Worm (Caenorhabditis elegans) whole organism, L3 larva: ENCODE results near the gene frpr-18.

Source experiments
- ZK546.5 ChIP-seq: sonication (generic microtip); optimal IDR thresholded peaks from 2 replicates; lab custom pipeline; 2017; ENCODE audit warnings: missing biosample characterization, missing genetic modification characterization
- ceh-82 ChIP-seq: fragments of 150-350 bp; optimal IDR thresholded peaks from 2 replicates; lab custom pipeline; 2014; ENCODE audit warnings: missing biosample characterization, missing genetic modification characterization
- daf-12 ChIP-seq: fragments of 150-350 bp; optimal IDR thresholded peaks from 2 replicates; lab custom pipeline; 2014; ENCODE audit warnings: missing biosample characterization, missing genetic modification reagents, missing genetic modification characterization
- egl-27 ChIP-seq: sonication (generic microtip); optimal IDR thresholded peaks from 4 replicates; lab custom pipeline; 2017; ENCODE audit warnings: missing biosample characterization, missing genetic modification reagents, missing genetic modification characterization
- elt-1 ChIP-seq: fragments of 150-350 bp; optimal IDR thresholded peaks from 2 replicates; lab custom pipeline; 2014; ENCODE audit warnings: missing biosample characterization, missing genetic modification characterization
- jun-1 ChIP-seq: fragments of 150-350 bp; optimal IDR thresholded peaks from 2 replicates; lab custom pipeline; 2014; ENCODE audit warnings: missing biosample characterization, missing genetic modification reagents, missing genetic modification characterization
- mdl-1 ChIP-seq: fragments of 150-350 bp; optimal IDR thresholded peaks from 2 replicates; lab custom pipeline; 2014; ENCODE audit warnings: missing biosample characterization, missing genetic modification characterization
- ztf-11 ChIP-seq: fragments of 150-350 bp; optimal IDR thresholded peaks from 2 replicates; lab custom pipeline; 2014; ENCODE audit warnings: missing biosample characterization, missing genetic modification characterization

DNA sequence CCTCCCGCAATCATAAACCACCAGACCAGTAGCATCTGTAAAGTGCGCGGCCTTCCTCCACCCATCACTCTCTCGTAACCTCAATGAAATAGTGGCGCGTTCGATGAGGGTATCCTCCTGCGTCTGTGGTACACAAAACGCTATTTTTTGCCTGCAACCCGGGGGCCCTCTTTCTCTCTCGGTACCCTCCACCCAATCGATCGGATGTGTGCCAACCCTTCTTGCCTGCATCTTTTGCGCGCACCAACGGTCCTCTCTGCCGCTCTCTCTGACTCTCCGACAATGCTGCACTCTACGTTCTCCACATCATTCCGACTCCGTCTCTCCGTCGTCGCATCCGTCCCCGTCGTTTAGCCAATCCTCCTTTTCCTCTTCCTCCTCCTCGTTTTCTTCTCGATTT lies 9.4 kb downstream of the frpr-18 start:
- TF ChIP-seq egl-27 (tag; lab: Kevin White, UChicago) (no peak), daf-12 (tag; lab: Kevin White, UChicago) (no peak), elt-1 (tag; lab: Kevin White, UChicago) (no peak), jun-1 (tag; lab: Kevin White, UChicago) (peak; percentile 29), ceh-82 (tag; lab: Kevin White, UChicago) (peak; percentile 21), mdl-1 (tag; lab: Kevin White, UChicago) (peak; percentile 10), ztf-11 (tag; lab: Kevin White, UChicago) (no peak), ZK546.5 (tag; lab: Kevin White, UChicago) (no peak)
